Fruit fly (Drosophila melanogaster): ENCODE data around the gene CG13862.

dm6 chr3R:22379942-22380341 lies 48.2 kb downstream of the CG13862 start, which contains the start of gene CG34149:
- TF ChIP-seq toe (GFP tag; optimal IDR thresholded peaks at IDR 0.05) = no peak
- no peak for TF ChIP-seq CG11617 (GFP tag; optimal IDR thresholded peaks at IDR 0.05)
- no peak for TF ChIP-seq pad (GFP tag; optimal IDR thresholded peaks at IDR 0.05)
- TF ChIP-seq Mnt (GFP tag; optimal IDR thresholded peaks at IDR 0.05) = no peak
- no peak for TF ChIP-seq Hr96 (GFP tag; optimal IDR thresholded peaks at IDR 0.05)
- TF ChIP-seq CG12768 (GFP tag; optimal IDR thresholded peaks at IDR 0.05) = no peak
- no peak for TF ChIP-seq CG5204 (GFP tag; optimal IDR thresholded peaks at IDR 0.05)
- TF ChIP-seq Clk (GFP tag; optimal IDR thresholded peaks at IDR 0.05) = no peak
- no peak for TF ChIP-seq kay (GFP tag; ENCODE audit: borderline replicate concordance)

Data from whole organism, adult.